Worm (Caenorhabditis elegans) whole organism, L3 larva: ENCODE data around the gene math-4.

Experiments
- ZK546.5 ChIP-seq: sonication (generic microtip); optimal IDR thresholded peaks from 2 replicates; lab custom pipeline; 2017; ENCODE audit warnings: missing biosample characterization, missing genetic modification characterization
- ama-1 ChIP-seq: fragments of 150-350 bp; optimal IDR thresholded peaks from 2 replicates; lab custom pipeline; 2018
- ceh-16 ChIP-seq: sonication (generic microtip); optimal IDR thresholded peaks from 2 replicates; lab custom pipeline; 2017; ENCODE audit warnings: missing biosample characterization, missing genetic modification characterization
- ceh-28 ChIP-seq: fragments of 150-350 bp; optimal IDR thresholded peaks from 2 replicates; lab custom pipeline; 2014; ENCODE audit warnings: missing biosample characterization, missing genetic modification reagents, missing genetic modification characterization
- ceh-82 ChIP-seq: fragments of 150-350 bp; optimal IDR thresholded peaks from 2 replicates; lab custom pipeline; 2014; ENCODE audit warnings: missing biosample characterization, missing genetic modification characterization
- ceh-9 ChIP-seq: sonication (generic microtip); optimal IDR thresholded peaks from 2 replicates; lab custom pipeline; 2018; ENCODE audit warnings: missing biosample characterization, missing genetic modification characterization
- daf-12 ChIP-seq: fragments of 150-350 bp; optimal IDR thresholded peaks from 2 replicates; lab custom pipeline; 2014; ENCODE audit warnings: missing biosample characterization, missing genetic modification reagents, missing genetic modification characterization
- egl-27 ChIP-seq: sonication (generic microtip); optimal IDR thresholded peaks from 4 replicates; lab custom pipeline; 2017; ENCODE audit warnings: missing biosample characterization, missing genetic modification reagents, missing genetic modification characterization
- egl-5 ChIP-seq: fragments of 150-350 bp; optimal IDR thresholded peaks from 2 replicates; lab custom pipeline; 2017; ENCODE audit warnings: missing biosample characterization, missing genetic modification reagents, missing genetic modification characterization, inconsistent platforms
- elt-1 ChIP-seq: fragments of 150-350 bp; optimal IDR thresholded peaks from 2 replicates; lab custom pipeline; 2014; ENCODE audit warnings: missing biosample characterization, missing genetic modification characterization
- elt-2 ChIP-seq: sonication (generic microtip); optimal IDR thresholded peaks from 2 replicates; lab custom pipeline; 2016; ENCODE audit warnings: missing genetic modification reagents, mild to moderate bottlenecking, missing genetic modification characterization, missing compliant biosample characterization
- elt-3 ChIP-seq, 3 experiments: fragments of 150-350 bp in 1 of 3; sonication (generic microtip) in 2 of 3; optimal IDR thresholded peaks; 2 replicates in 2 of 3; 4 replicates in 1 of 3; lab custom pipeline; 2014 to 2017; ENCODE audit warnings: missing biosample characterization in 3 of 3, missing genetic modification characterization in 3 of 3
- eor-1 ChIP-seq, 2 experiments: fragments of 150-350 bp; optimal IDR thresholded peaks; 2 replicates each; lab custom pipeline; 2014 to 2018; ENCODE audit warnings: missing biosample characterization in 2 of 2, missing genetic modification characterization in 2 of 2
- fkh-10 ChIP-seq: sonication (generic microtip); optimal IDR thresholded peaks from 2 replicates; lab custom pipeline; 2017; ENCODE audit warnings: missing biosample characterization, missing genetic modification reagents, missing genetic modification characterization
- hmg-11 ChIP-seq: sonication (generic microtip); optimal IDR thresholded peaks from 2 replicates; lab custom pipeline; 2016; ENCODE audit warnings: missing genetic modification characterization, missing compliant biosample characterization
- jun-1 ChIP-seq: fragments of 150-350 bp; optimal IDR thresholded peaks from 2 replicates; lab custom pipeline; 2014; ENCODE audit warnings: missing biosample characterization, missing genetic modification reagents, missing genetic modification characterization
- lin-15B ChIP-seq: fragments of 150-350 bp; optimal IDR thresholded peaks from 2 replicates; lab custom pipeline; 2014; ENCODE audit warnings: missing biosample characterization, missing genetic modification characterization
- lin-39 ChIP-seq: fragments of 150-350 bp; optimal IDR thresholded peaks from 2 replicates; lab custom pipeline; 2018; ENCODE audit warnings: missing biosample characterization, missing genetic modification reagents, missing genetic modification characterization
- lsy-12 ChIP-seq: sonication (generic microtip); optimal IDR thresholded peaks from 2 replicates; lab custom pipeline; 2016; ENCODE audit warnings: mild to moderate bottlenecking, missing genetic modification characterization, missing compliant biosample characterization
- mdl-1 ChIP-seq: fragments of 150-350 bp; optimal IDR thresholded peaks from 2 replicates; lab custom pipeline; 2014; ENCODE audit warnings: missing biosample characterization, missing genetic modification characterization
- nfya-1 ChIP-seq: sonication (generic microtip); optimal IDR thresholded peaks from 2 replicates; lab custom pipeline; 2017; ENCODE audit warnings: missing genetic modification characterization, mild to moderate bottlenecking, missing compliant biosample characterization, antibody characterized with exemption, moderate library complexity; ENCODE audit not compliant: insufficient read depth
- nhr-11 ChIP-seq: fragments of 150-350 bp; optimal IDR thresholded peaks from 2 replicates; lab custom pipeline; 2014; ENCODE audit warnings: missing biosample characterization, missing genetic modification characterization
- nhr-12 ChIP-seq: fragments of 150-350 bp; optimal IDR thresholded peaks from 2 replicates; lab custom pipeline; 2014; ENCODE audit warnings: missing biosample characterization, missing genetic modification characterization
- nhr-23 ChIP-seq: fragments of 150-350 bp; optimal IDR thresholded peaks from 2 replicates; lab custom pipeline; 2014; ENCODE audit warnings: missing biosample characterization, missing genetic modification reagents, missing genetic modification characterization
- nhr-237 ChIP-seq: fragments of 150-350 bp; optimal IDR thresholded peaks from 2 replicates; lab custom pipeline; 2014; ENCODE audit warnings: missing biosample characterization, missing genetic modification characterization
- nhr-25 ChIP-seq: sonication (generic microtip); optimal IDR thresholded peaks from 2 replicates; lab custom pipeline; 2017; ENCODE audit warnings: missing biosample characterization, missing genetic modification characterization
- nhr-28 ChIP-seq: fragments of 150-350 bp; optimal IDR thresholded peaks from 2 replicates; lab custom pipeline; 2014; ENCODE audit warnings: missing biosample characterization, missing genetic modification characterization
- nhr-67 ChIP-seq: fragments of 150-350 bp; optimal IDR thresholded peaks from 2 replicates; lab custom pipeline; 2014; ENCODE audit warnings: missing biosample characterization, missing genetic modification characterization
- nhr-76 ChIP-seq: fragments of 150-350 bp; sonication (generic microtip); optimal IDR thresholded peaks from 5 replicates; lab custom pipeline; 2014; ENCODE audit warnings: missing biosample characterization, missing genetic modification characterization
- nhr-77 ChIP-seq: fragments of 150-350 bp; optimal IDR thresholded peaks from 2 replicates; lab custom pipeline; 2014; ENCODE audit warnings: missing biosample characterization, missing genetic modification characterization
- pha-4 ChIP-seq: fragments of 150-350 bp; optimal IDR thresholded peaks from 2 replicates; lab custom pipeline; 2014; ENCODE audit warnings: missing biosample characterization, missing genetic modification reagents, missing genetic modification characterization
- pqm-1 ChIP-seq: fragments of 150-350 bp; optimal IDR thresholded peaks from 2 replicates; lab custom pipeline; 2017; ENCODE audit warnings: missing biosample characterization, missing genetic modification characterization, inconsistent platforms
- sea-2 ChIP-seq: fragments of 150-350 bp; sonication (generic microtip); optimal IDR thresholded peaks from 4 replicates; lab custom pipeline; 2014; ENCODE audit warnings: missing biosample characterization, missing genetic modification reagents, missing genetic modification characterization
- skn-1 ChIP-seq: fragments of 150-350 bp; optimal IDR thresholded peaks from 2 replicates; lab custom pipeline; 2014; ENCODE audit warnings: missing biosample characterization, missing genetic modification characterization
- snpc-4 ChIP-seq: fragments of 150-350 bp; optimal IDR thresholded peaks from 2 replicates; lab custom pipeline; 2014; ENCODE audit warnings: missing biosample characterization, missing genetic modification characterization
- tbx-2 ChIP-seq: sonication (generic microtip); optimal IDR thresholded peaks from 2 replicates; lab custom pipeline; 2016; ENCODE audit warnings: mild to moderate bottlenecking, missing genetic modification characterization, missing compliant biosample characterization
- unc-39 ChIP-seq: sonication (generic microtip); optimal IDR thresholded peaks from 4 replicates; lab custom pipeline; 2017; ENCODE audit warnings: missing biosample characterization, missing genetic modification characterization
- unc-62 ChIP-seq: fragments of 150-350 bp; sonication (generic microtip); optimal IDR thresholded peaks from 4 replicates; lab custom pipeline; 2014; ENCODE audit warnings: missing biosample characterization, missing genetic modification reagents, missing genetic modification characterization
- zag-1 ChIP-seq: fragments of 150-350 bp; optimal IDR thresholded peaks from 2 replicates; lab custom pipeline; 2014; ENCODE audit warnings: missing biosample characterization, missing genetic modification characterization
- ztf-4 ChIP-seq: fragments of 150-350 bp; optimal IDR thresholded peaks from 2 replicates; lab custom pipeline; 2014; ENCODE audit warnings: missing biosample characterization, missing genetic modification characterization

math-4 gene

ce11 chrII:1759602-1760001, 22.8 kb downstream of the math-4 start, which contains the start of gene F36H5.18:
TSS of gene F36H5.18 (plus strand) at chrII:1759902.
- no peak for TF ChIP-seq nhr-25 (tag; lab: Kevin White, UChicago)
- TF ChIP-seq nhr-67 (tag; lab: Kevin White, UChicago): no peak
- TF ChIP-seq ZK546.5 (tag; lab: Kevin White, UChicago): no peak

ce11 chrII:1757033-1757432, 25.3 kb downstream of the math-4 start, which contains the start of gene F36H5.10:
TSS of gene F36H5.10 (plus strand) at chrII:1757333.
- no peak for TF ChIP-seq daf-12 (tag; lab: Kevin White, UChicago)
- no peak for TF ChIP-seq nhr-237 (tag; lab: Kevin White, UChicago)
- TF ChIP-seq egl-27 (tag; lab: Kevin White, UChicago): no peak
- no peak for TF ChIP-seq snpc-4 (tag; lab: Kevin White, UChicago)
- TF ChIP-seq ceh-28 (tag; lab: Kevin White, UChicago): no peak
- no peak for TF ChIP-seq unc-62 (GFP tag; lab: Kevin White, UChicago)
- TF ChIP-seq ceh-82 (tag; lab: Kevin White, UChicago): no peak
- no peak for TF ChIP-seq nhr-25 (tag; lab: Kevin White, UChicago)

- TF ChIP-seq ceh-28 (tag; lab: Kevin White, UChicago) (no peak), eor-1 (tag; optimal IDR thresholded peaks at IDR 0.05; lab: Kevin White, UChicago) (no peak), nfya-1 (tag; lab: Kevin White, UChicago) (no peak), elt-2 (tag; lab: Kevin White, UChicago) (no peak), hmg-11 (tag; lab: Kevin White, UChicago) (no peak), egl-5 (tag; lab: Kevin White, UChicago) (no peak), nhr-237 (tag; lab: Kevin White, UChicago) (no peak), mdl-1 (tag; lab: Kevin White, UChicago) (no peak), unc-39 (tag; lab: Kevin White, UChicago) (no peak), ztf-4 (tag; lab: Kevin White, UChicago) (no peak), fkh-10 (no peak), ama-1 (lab: Kevin White, UChicago) (no peak), jun-1 (no peak), sea-2 (GFP tag; lab: Kevin White, UChicago) (no peak)
Measured at ce11 chrII:1756582-1756981, 25.8 kb downstream of the math-4 start, which contains the start of gene fbxb-53. TSS of gene fbxb-53 (plus strand) at chrII:1756882.

- TF ChIP-seq nhr-237 (tag; lab: Kevin White, UChicago) (no peak), tbx-2 (no peak), nhr-12 (tag; lab: Kevin White, UChicago) (no peak), lsy-12 (tag; lab: Kevin White, UChicago) (no peak), elt-2 (tag; lab: Kevin White, UChicago) (no peak), ceh-82 (tag; lab: Kevin White, UChicago) (no peak), lin-15B (tag; lab: Kevin White, UChicago) (no peak), nhr-77 (tag; lab: Kevin White, UChicago) (no peak), unc-39 (tag; lab: Kevin White, UChicago) (no peak), skn-1 (tag; lab: Kevin White, UChicago) (no peak), nfya-1 (tag; lab: Kevin White, UChicago) (no peak), zag-1 (tag; lab: Kevin White, UChicago) (no peak), sea-2 (GFP tag; lab: Kevin White, UChicago) (no peak), hmg-11 (tag; lab: Kevin White, UChicago) (no peak), nhr-23 (tag; lab: Kevin White, UChicago) (no peak), pha-4 (tag; lab: Kevin White, UChicago) (no peak)
Measured at ce11 chrII:1756072-1756471, 26.3 kb downstream of the math-4 start, which contains the start of gene F36H5.17. TSS of gene F36H5.17 (minus strand) at chrII:1756172.

- TF ChIP-seq mdl-1 (tag; lab: Kevin White, UChicago) (no peak), daf-12 (tag; lab: Kevin White, UChicago) (no peak), lin-39 (tag; lab: Kevin White, UChicago) (no peak), ceh-16 (tag; lab: Kevin White, UChicago) (no peak), ZK546.5 (tag; lab: Kevin White, UChicago) (no peak), pqm-1 (tag; lab: Kevin White, UChicago) (no peak), eor-1 (tag; optimal IDR thresholded peaks at IDR 0.05; lab: Kevin White, UChicago) (no peak), nhr-67 (tag; lab: Kevin White, UChicago) (no peak), ceh-28 (tag; lab: Kevin White, UChicago) (no peak), sea-2 (GFP tag; lab: Kevin White, UChicago) (no peak), nhr-237 (tag; lab: Kevin White, UChicago) (no peak), elt-1 (tag; lab: Kevin White, UChicago) (no peak), egl-27 (tag; lab: Kevin White, UChicago) (no peak), nhr-11 (no peak), hmg-11 (tag; lab: Kevin White, UChicago) (no peak), nhr-76 (tag; lab: Kevin White, UChicago) (no peak), ceh-9 (tag; lab: Kevin White, UChicago) (no peak), nhr-28 (tag; lab: Kevin White, UChicago) (no peak), elt-3 (tag; optimal IDR thresholded peaks at IDR 0.05; lab: Kevin White, UChicago) (no peak)
- TF ChIP-seq, all 47 proteins: peak for 0
Measured at ce11 chrII:1752990-1753389, 29.4 kb downstream of the math-4 start, which contains the start of gene F36H5.9. TSS of gene F36H5.9 (minus strand) at chrII:1753090.
